Fruit fly (Drosophila melanogaster) S2 (cell line): ENCODE results near the gene CG8677.

ENCODE experiments used
- CG8478 ChIP-seq: fragments of >200 bp; optimal IDR thresholded peaks from 2 replicates; lab custom pipeline; 2018
- CTCF ChIP-seq, 2 experiments: fragments of >200 bp; optimal IDR thresholded peaks; 2 replicates each; lab custom pipeline; 2018

- TF ChIP-seq CG8478 (lab: Kevin White, UChicago), result no peak
- no peak for TF ChIP-seq CTCF (optimal IDR thresholded peaks at IDR 0.05; lab: Kevin White, UChicago)
Measured at dm6 chr2L:21251750-21252149, 30.6 kb downstream of the CG8677 start.
